Worm (Caenorhabditis elegans) whole organism, midembryonic: Measurements from ENCODE around the gene lido-14.

Experiments used
- T22C8.4 ChIP-seq: fragments of 200-800 bp; sonication (Bioruptor generic); IDR thresholded peaks from 2 replicates; pipeline ENCODE4 v1.3.6; 2022; ENCODE audit warnings: missing genetic modification characterization, missing compliant biosample characterization
- cog-1 ChIP-seq: sonication (generic microtip); optimal IDR thresholded peaks from 2 replicates; lab custom pipeline; 2016; ENCODE audit warnings: missing genetic modification characterization, missing compliant biosample characterization
- flt-1 ChIP-seq: fragments of 200-800 bp; sonication (Bioruptor generic); IDR thresholded peaks from 2 replicates; pipeline ENCODE4 v1.3.6; 2022; ENCODE audit warnings: missing genetic modification characterization, missing compliant biosample characterization
- klf-2 ChIP-seq: fragments of 200-800 bp; sonication (Bioruptor generic); conservative IDR thresholded peaks from 2 replicates; pipeline ENCODE4 v1.3.6; 2022; ENCODE audit warnings: missing genetic modification reagents, missing genetic modification characterization, missing compliant biosample characterization
- med-1 ChIP-seq: sonication (generic microtip); optimal IDR thresholded peaks from 2 replicates; lab custom pipeline; 2017; ENCODE audit warnings: missing genetic modification characterization, mild to moderate bottlenecking, missing compliant biosample characterization, antibody characterized with exemption, missing genetic modification reagents; ENCODE audit not compliant: insufficient read depth
- ref-1 ChIP-seq: fragments of 200-800 bp; sonication (Bioruptor generic); conservative IDR thresholded peaks from 2 replicates; pipeline ENCODE4 v1.3.6; 2022; ENCODE audit warnings: missing genetic modification reagents, missing genetic modification characterization, missing compliant biosample characterization
- tab-1 ChIP-seq: fragments of 200-800 bp; sonication (Bioruptor generic); IDR thresholded peaks from 2 replicates; pipeline ENCODE4 v1.3.6; 2022; ENCODE audit warnings: missing genetic modification characterization, missing compliant biosample characterization
- ztf-23 ChIP-seq: fragments of 200-800 bp; sonication (Bioruptor generic); IDR thresholded peaks from 2 replicates; pipeline ENCODE4 v1.3.6; 2022; ENCODE audit warnings: missing genetic modification reagents, missing genetic modification characterization, missing compliant biosample characterization
- ztf-29 ChIP-seq: fragments of 200-800 bp; sonication (Bioruptor generic); IDR thresholded peaks from 2 replicates; pipeline ENCODE4 v1.3.6; 2022; ENCODE audit warnings: missing genetic modification reagents, missing genetic modification characterization, missing compliant biosample characterization

The lido-14 gene

DNA sequence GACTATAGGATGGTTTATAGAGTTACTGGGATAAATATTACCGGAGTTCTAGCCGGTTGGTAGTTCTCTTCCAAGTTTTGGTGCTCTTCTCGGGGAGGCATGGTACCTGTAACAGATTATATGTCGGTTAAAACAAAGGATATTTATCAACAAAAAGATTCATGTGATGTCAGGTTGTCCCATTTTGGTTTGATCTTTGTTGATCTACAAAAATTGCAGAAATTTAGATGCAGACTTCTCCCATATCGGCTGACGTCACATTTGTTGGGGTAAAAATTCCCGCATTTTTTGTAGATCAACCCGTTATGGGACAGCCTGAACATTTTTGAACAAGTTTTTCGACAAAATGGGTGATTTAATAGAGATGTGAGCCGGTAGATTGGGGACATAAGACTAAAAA is 9.2 kb downstream of the lido-14 start, which contains the start of gene Y49F6C.7:
Gene Y49F6C.7, minus strand, starts transcription at position 101 of the 400 bp plus-strand sequence.
- TF ChIP-seq T22C8.4 (GFP tag; lab: Robert Waterston, UW) (no peak), med-1 (GFP tag; lab: Kevin White, UChicago) (no peak), ztf-23 (GFP tag; lab: Robert Waterston, UW) (no peak), cog-1 (tag; lab: Kevin White, UChicago) (no peak), ref-1 (GFP tag; lab: Robert Waterston, UW) (no peak), ztf-29 (no peak)

ce11 chrII:3370061-3370460 is 11.1 kb downstream of the lido-14 start, which contains the start of gene Y49F6C.8:
Gene Y49F6C.8 (minus strand): TSS chrII:3370111.
- no peak for TF ChIP-seq med-1 (GFP tag; lab: Kevin White, UChicago)
- no peak for TF ChIP-seq tab-1 (GFP tag; lab: Robert Waterston, UW)
- no peak for TF ChIP-seq ref-1 (GFP tag; lab: Robert Waterston, UW)

DNA sequence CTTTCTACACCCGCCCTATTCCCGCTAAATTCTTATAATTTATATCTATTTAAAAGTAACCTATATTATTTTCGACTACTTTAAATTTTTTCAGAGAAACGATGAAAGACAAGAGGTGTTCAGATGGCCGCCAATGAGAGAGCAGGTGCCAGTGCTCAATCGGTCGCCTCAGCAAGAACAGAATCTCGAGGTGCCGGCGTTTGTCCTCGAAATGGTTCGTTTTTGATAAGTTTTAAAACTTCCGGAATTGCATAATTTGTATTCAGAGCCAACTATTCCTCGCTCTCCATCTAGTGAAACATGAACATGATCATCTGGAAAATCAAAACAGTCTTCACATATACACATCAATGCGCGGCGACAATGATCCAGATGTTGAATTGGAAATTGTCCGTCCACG is 12.1 kb downstream of the lido-14 start, which contains the start of gene bath-23:
Gene bath-23, plus strand, starts transcription at position 301 of the 400 bp plus-strand sequence.
- no peak for TF ChIP-seq med-1 (GFP tag; lab: Kevin White, UChicago)
- no peak for TF ChIP-seq ztf-29
- TF ChIP-seq T22C8.4 (GFP tag; lab: Robert Waterston, UW) = no peak
- no peak for TF ChIP-seq tab-1 (GFP tag; lab: Robert Waterston, UW)
- no peak for TF ChIP-seq cog-1 (tag; lab: Kevin White, UChicago)
- TF ChIP-seq ref-1 (GFP tag; lab: Robert Waterston, UW) = no peak
- no peak for TF ChIP-seq ztf-23 (GFP tag; lab: Robert Waterston, UW)
- TF ChIP-seq klf-2 (GFP tag; lab: Robert Waterston, UW) = no peak

ce11 chrII:3373875-3374274 is 14.9 kb downstream of the lido-14 start:
- TF ChIP-seq klf-2 (GFP tag; lab: Robert Waterston, UW) (no peak), T22C8.4 (GFP tag; lab: Robert Waterston, UW) (no peak)

DNA sequence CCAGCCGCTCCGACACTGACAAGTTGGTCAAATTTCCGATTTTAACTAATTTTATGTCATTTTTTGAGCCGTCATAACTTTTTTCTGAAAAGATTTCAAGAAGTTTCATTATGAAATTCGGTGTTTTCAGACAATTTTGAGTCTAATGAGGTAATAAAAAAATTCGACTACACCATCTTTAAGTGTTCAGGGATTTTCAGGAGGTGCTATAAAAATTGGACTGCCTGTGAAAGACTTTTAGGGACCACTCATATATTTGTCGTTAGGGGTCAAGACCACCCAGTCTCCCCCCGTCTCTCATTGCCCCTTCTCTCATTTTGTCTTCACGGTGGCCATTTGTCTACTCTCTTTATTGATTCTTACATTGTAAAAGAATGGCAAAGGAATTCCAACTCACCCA is 15.8 kb downstream of the lido-14 start, which contains the start of gene bath-10:
Gene bath-10, plus strand, starts transcription at position 301 of the 400 bp plus-strand sequence.
- no peak for TF ChIP-seq tab-1 (GFP tag; lab: Robert Waterston, UW)
- no peak for TF ChIP-seq ztf-23 (GFP tag; lab: Robert Waterston, UW)
- no peak for TF ChIP-seq ztf-29
- TF ChIP-seq cog-1 (tag; lab: Kevin White, UChicago) = no peak
- TF ChIP-seq flt-1 = no peak
- no peak for TF ChIP-seq med-1 (GFP tag; lab: Kevin White, UChicago)
- no peak for TF ChIP-seq klf-2 (GFP tag; lab: Robert Waterston, UW)
- TF ChIP-seq ref-1 (GFP tag; lab: Robert Waterston, UW) = no peak

- TF ChIP-seq ztf-29 (no peak), T22C8.4 (GFP tag; lab: Robert Waterston, UW) (no peak), flt-1 (no peak), ztf-23 (GFP tag; lab: Robert Waterston, UW) (no peak), klf-2 (GFP tag; lab: Robert Waterston, UW) (no peak), tab-1 (GFP tag; lab: Robert Waterston, UW) (no peak), med-1 (GFP tag; lab: Kevin White, UChicago) (no peak), ref-1 (GFP tag; lab: Robert Waterston, UW) (no peak), cog-1 (tag; lab: Kevin White, UChicago) (no peak)
Observed at ce11 chrII:3375302-3375701, 16.4 kb downstream of the lido-14 start.

ce11 chrII:3376789-3377188 is 17.9 kb downstream of the lido-14 start, which contains the start of gene bath-9:
Gene bath-9 (plus strand): TSS chrII:3377089.
- TF ChIP-seq flt-1 (no peak), klf-2 (GFP tag; lab: Robert Waterston, UW) (no peak), tab-1 (GFP tag; lab: Robert Waterston, UW) (no peak)

DNA sequence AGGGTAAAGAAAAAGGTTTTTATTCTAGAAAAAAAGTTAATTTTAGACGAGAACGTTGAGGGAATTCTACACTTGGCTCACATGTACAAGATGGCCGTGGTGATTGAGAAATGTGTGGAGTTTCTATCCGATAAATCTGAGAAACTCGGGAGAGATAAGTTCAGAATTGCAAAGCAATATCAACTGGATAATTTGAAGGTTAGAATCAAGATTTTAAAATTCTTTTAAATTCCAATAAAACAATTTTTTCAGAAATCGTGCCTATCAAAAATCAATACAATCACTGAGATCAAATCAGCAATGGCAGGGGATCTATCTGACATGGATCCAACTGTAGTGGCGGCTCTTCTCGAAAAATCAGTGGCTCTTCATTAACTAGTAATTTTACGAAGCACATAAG is 19.3 kb downstream of the lido-14 start, which contains the start of gene Y49F6C.2:
Gene Y49F6C.2, plus strand, starts transcription at position 301 of the 400 bp plus-strand sequence.
- no peak for TF ChIP-seq ref-1 (GFP tag; lab: Robert Waterston, UW)
- TF ChIP-seq klf-2 (GFP tag; lab: Robert Waterston, UW) = no peak
- TF ChIP-seq flt-1 = no peak
- no peak for TF ChIP-seq cog-1 (tag; lab: Kevin White, UChicago)
- no peak for TF ChIP-seq T22C8.4 (GFP tag; lab: Robert Waterston, UW)
- no peak for TF ChIP-seq ztf-23 (GFP tag; lab: Robert Waterston, UW)
- no peak for TF ChIP-seq tab-1 (GFP tag; lab: Robert Waterston, UW)
- no peak for TF ChIP-seq med-1 (GFP tag; lab: Kevin White, UChicago)
- TF ChIP-seq ztf-29 = no peak

DNA sequence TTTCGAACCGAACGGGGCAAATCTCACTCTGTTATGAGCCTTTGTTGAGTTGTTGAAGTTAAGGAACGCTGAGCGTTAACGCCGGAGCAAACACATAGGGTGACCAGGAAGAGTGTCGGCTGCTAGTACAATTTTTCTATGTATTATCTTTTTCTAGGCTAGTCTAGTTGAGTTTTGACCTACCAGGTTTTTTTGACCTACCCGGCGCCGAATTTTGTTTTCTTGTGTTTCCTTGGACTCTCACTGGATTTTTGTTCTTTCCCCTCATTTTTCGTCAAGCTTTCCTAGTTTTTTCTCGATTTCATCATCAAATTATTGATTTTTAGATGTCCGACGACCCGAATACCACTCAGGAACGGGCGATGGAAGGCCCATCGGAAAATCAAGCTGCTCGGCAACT is 22.6 kb downstream of the lido-14 start, which contains the start of gene T06D4.1:
Gene T06D4.1, plus strand, starts transcription at position 321 of the 400 bp plus-strand sequence.
- TF ChIP-seq T22C8.4 (GFP tag; lab: Robert Waterston, UW) (no peak), flt-1 (no peak), cog-1 (tag; lab: Kevin White, UChicago) (no peak), ztf-29 (no peak), klf-2 (GFP tag; lab: Robert Waterston, UW) (no peak), ref-1 (GFP tag; lab: Robert Waterston, UW) (no peak), ztf-23 (GFP tag; lab: Robert Waterston, UW) (no peak), med-1 (GFP tag; lab: Kevin White, UChicago) (no peak), tab-1 (GFP tag; lab: Robert Waterston, UW) (no peak)

DNA sequence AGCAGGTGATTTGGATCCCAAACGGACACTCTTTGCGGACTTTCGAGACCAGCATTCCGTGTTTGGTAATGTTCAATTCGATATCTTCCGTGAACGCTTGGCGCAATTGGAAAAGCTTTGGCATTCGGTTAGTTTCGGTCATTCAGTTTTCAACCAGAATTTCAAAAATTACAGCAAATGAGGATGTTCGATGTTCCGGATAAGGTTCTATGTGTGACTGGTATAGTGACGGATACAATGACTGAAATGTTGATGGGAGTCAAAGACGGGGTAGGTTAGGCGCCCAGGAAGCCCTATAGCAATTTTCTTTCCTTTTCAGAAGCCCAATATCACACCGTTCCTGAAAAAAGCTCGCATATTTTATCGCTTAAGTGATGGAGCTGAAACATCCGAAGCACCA is 24.2 kb downstream of the lido-14 start:
- TF ChIP-seq ztf-23 (GFP tag; lab: Robert Waterston, UW) (no peak), flt-1 (no peak), ref-1 (GFP tag; lab: Robert Waterston, UW) (no peak), ztf-29 (no peak), tab-1 (GFP tag; lab: Robert Waterston, UW) (no peak), cog-1 (tag; lab: Kevin White, UChicago) (no peak)
